Worm (Caenorhabditis elegans): ENCODE results near the gene ZK1240.9.

- no peak for TF ChIP-seq snpc-4 (GFP tag; optimal IDR thresholded peaks at IDR 0.05)
- no peak for TF ChIP-seq snpc-4 (tag; optimal IDR thresholded peaks at IDR 0.05)
- no peak for TF ChIP-seq K12H6.12 (tag; optimal IDR thresholded peaks at IDR 0.05)
- no peak for TF ChIP-seq ztf-22 (GFP tag; optimal IDR thresholded peaks at IDR 0.05)
- no peak for TF ChIP-seq cebp-2 (GFP tag; IDR thresholded peaks at IDR 0.05)
- no peak for TF ChIP-seq unc-62 (GFP tag; optimal IDR thresholded peaks at IDR 0.05)
- no peak for TF ChIP-seq F23B12.7 (tag; optimal IDR thresholded peaks at IDR 0.05; ENCODE audit: insufficient read depth)
- no peak for TF ChIP-seq lin-40 (tag; optimal IDR thresholded peaks at IDR 0.05)
- TF ChIP-seq dox-1 (GFP tag; IDR thresholded peaks at IDR 0.05), result no peak
- TF ChIP-seq sdz-38 (tag; optimal IDR thresholded peaks at IDR 0.05), result no peak
- TF ChIP-seq ztf-26 (tag; optimal IDR thresholded peaks at IDR 0.05), result no peak
- TF ChIP-seq Y95B8A.8 (GFP tag; IDR thresholded peaks at IDR 0.05), result no peak
Observed at ce11 chrII:2277418-2277817, 40.6 kb upstream of the ZK1240.9 start, which contains the start of gene K09F6.15.

All from whole organism, young adult.